Fruit fly (Drosophila melanogaster) whole organism, embryonic: Measurements from ENCODE around the gene Usp10.

Source experiments
- ATbp ChIP-seq: fragments of 200-800 bp; sonication (Bioruptor generic); optimal IDR thresholded peaks from 2 replicates; lab custom pipeline; 2017; ENCODE audit warnings: missing biosample characterization, mild to moderate bottlenecking, missing genetic modification characterization, missing genetic modification reagents
- CG10543 ChIP-seq: fragments of 200-800 bp; sonication (Bioruptor generic); optimal IDR thresholded peaks from 3 replicates; lab custom pipeline; 2017; ENCODE audit warnings: missing biosample characterization, mild to moderate bottlenecking, missing genetic modification characterization, moderate library complexity
- CG18011 ChIP-seq: fragments of 200-800 bp; sonication (Bioruptor generic); optimal IDR thresholded peaks from 2 replicates; lab custom pipeline; 2017; ENCODE audit warnings: missing biosample characterization, missing genetic modification characterization, mild to moderate bottlenecking, moderate library complexity, missing genotype
- CG6654 ChIP-seq: fragments of 200-800 bp; sonication (Bioruptor generic); optimal IDR thresholded peaks from 2 replicates; lab custom pipeline; 2017; ENCODE audit warnings: missing biosample characterization, mild to moderate bottlenecking, missing genetic modification characterization
- ci ChIP-seq: fragments of 200-800 bp; sonication (Bioruptor generic); IDR thresholded peaks from 3 replicates; pipeline ENCODE4 v1.3.6; 2022; ENCODE audit warnings: missing biosample characterization, missing genetic modification characterization
- dm ChIP-seq: fragments of 200-800 bp; sonication (Bioruptor generic); optimal IDR thresholded peaks from 3 replicates; lab custom pipeline; 2016; ENCODE audit warnings: missing biosample characterization, missing genetic modification characterization
- esg ChIP-seq: fragments of 200-800 bp; sonication (Bioruptor generic); conservative IDR thresholded peaks from 2 replicates; pipeline ENCODE4 v1.3.6; 2022; ENCODE audit warnings: missing biosample characterization, missing genetic modification characterization
- mld ChIP-seq: fragments of 200-800 bp; sonication (Bioruptor generic); IDR thresholded peaks from 3 replicates; pipeline ENCODE4 v1.3.6; 2022; ENCODE audit warnings: missing biosample characterization, missing genetic modification characterization; ENCODE audit not compliant: partially characterized antibody
- onecut ChIP-seq: fragments of 200-800 bp; sonication (Bioruptor generic); IDR thresholded peaks from 2 replicates; pipeline ENCODE4 v1.3.6; 2022; ENCODE audit warnings: missing biosample characterization, missing genetic modification characterization

DNA sequence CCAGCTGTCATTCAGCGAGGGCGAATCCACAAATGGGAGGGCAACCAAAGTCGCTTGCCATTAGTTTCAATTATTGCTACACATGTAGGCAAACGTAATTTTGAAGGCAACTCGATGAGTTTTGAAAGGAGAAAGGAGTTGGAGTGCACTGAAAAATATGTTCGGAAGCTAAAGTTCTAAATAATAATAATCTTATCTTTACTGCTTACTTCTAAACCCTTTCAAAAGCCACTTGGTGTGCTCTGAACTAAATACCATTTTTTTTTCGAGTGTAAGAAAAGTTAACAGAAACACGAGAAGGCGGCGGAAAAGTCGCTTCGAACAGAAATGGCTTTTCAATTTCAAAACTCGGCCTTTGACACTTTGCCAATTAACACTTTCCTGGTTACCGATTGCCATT, 28.1 kb upstream of the Usp10 start, which contains the start of gene Cep290:
- TF ChIP-seq esg (GFP tag; lab: Robert Waterston, UW) = no peak
- no peak for TF ChIP-seq onecut (GFP tag; lab: Robert Waterston, UW)
- TF ChIP-seq dm (GFP tag; lab: Kevin White, UChicago) = no peak
- no peak for TF ChIP-seq ATbp (GFP tag; lab: Kevin White, UChicago)
- TF ChIP-seq ci = no peak
- TF ChIP-seq CG10543 (GFP tag; lab: Kevin White, UChicago) = no peak
- TF ChIP-seq CG6654 = no peak
- TF ChIP-seq CG18011 = no peak
- no peak for TF ChIP-seq mld (GFP tag; lab: Robert Waterston, UW)
